Worm (Caenorhabditis elegans): ENCODE results near the gene Y73B6BL.12.
"Not testable (repeated sequence)": the region's sequence is repeated elsewhere in the genome, so short reads cannot be mapped to it uniquely, and the experiment has no call there.

Gene Y73B6BL.12

ce11 chrIV:6317357-6317756 lies at the start of gene Y73B6BL.12:
TSS of gene Y73B6BL.12 (minus strand) at chrIV:6317457.
- not testable (repeated sequence) for TF ChIP-seq F44E2.7 (GFP tag; IDR thresholded peaks at IDR 0.05); nhr-111 (GFP tag; optimal IDR thresholded peaks at IDR 0.05); zfp-2 (tag; optimal IDR thresholded peaks at IDR 0.05)

ce11 chrIV:6366032-6366431 lies 48.8 kb upstream of the Y73B6BL.12 start:
- TF ChIP-seq F44E2.7 (GFP tag; IDR thresholded peaks at IDR 0.05) (no peak), ces-1 (GFP tag; optimal IDR thresholded peaks at IDR 0.05) (peak; percentile 61), set-16 (GFP tag; IDR thresholded peaks at IDR 0.05) (no peak), tag-97 (GFP tag; IDR thresholded peaks at IDR 0.05) (no peak), php-3 (GFP tag; IDR thresholded peaks at IDR 0.05) (no peak), mxl-3 (GFP tag; optimal IDR thresholded peaks at IDR 0.05) (no peak), lin-13 (GFP tag; optimal IDR thresholded peaks at IDR 0.05) (no peak)

ce11 chrIV:6365045-6365444 lies 47.8 kb upstream of the Y73B6BL.12 start, which contains the start of gene Y73B6BL.270:
TSS of gene Y73B6BL.270 (plus strand) at chrIV:6365345.
- TF ChIP-seq zag-1 (tag; optimal IDR thresholded peaks at IDR 0.05) (no peak), ztf-7 (tag; optimal IDR thresholded peaks at IDR 0.05) (no peak), F44E2.7 (GFP tag; IDR thresholded peaks at IDR 0.05) (no peak)

ce11 chrIV:6363604-6364003 lies 46.3 kb upstream of the Y73B6BL.12 start:
- no peak for TF ChIP-seq daf-16 (GFP tag; optimal IDR thresholded peaks at IDR 0.05)
- no peak for TF ChIP-seq daf-16 (tag; optimal IDR thresholded peaks at IDR 0.05)
- no peak for TF ChIP-seq ceh-20 (GFP tag; IDR thresholded peaks at IDR 0.05)
- no peak for TF ChIP-seq spr-3 (GFP tag; optimal IDR thresholded peaks at IDR 0.05)
- TF ChIP-seq nhr-10 (tag; optimal IDR thresholded peaks at IDR 0.05), result no peak
- TF ChIP-seq php-3 (GFP tag; IDR thresholded peaks at IDR 0.05), result no peak
- no peak for TF ChIP-seq saeg-2 (GFP tag; IDR thresholded peaks at IDR 0.05)
- TF ChIP-seq F37D6.2 (tag; optimal IDR thresholded peaks at IDR 0.05), result no peak
- TF ChIP-seq aly-2 (tag; optimal IDR thresholded peaks at IDR 0.05), result no peak
- no peak for TF ChIP-seq jun-1 (tag; optimal IDR thresholded peaks at IDR 0.05)
- no peak for TF ChIP-seq mdl-1 (tag; optimal IDR thresholded peaks at IDR 0.05)
- no peak for TF ChIP-seq arid-1 (GFP tag; conservative IDR thresholded peaks at IDR 0.05)
- no peak for TF ChIP-seq egl-43 (GFP tag; IDR thresholded peaks at IDR 0.05)
- no peak for TF ChIP-seq hlh-30 (tag; optimal IDR thresholded peaks at IDR 0.05; ENCODE audit: insufficient read depth)

- TF ChIP-seq egl-27 (tag; optimal IDR thresholded peaks at IDR 0.05), result no peak
- TF ChIP-seq nhr-28 (tag; optimal IDR thresholded peaks at IDR 0.05), result no peak
- TF ChIP-seq T26A8.4 (GFP tag; IDR thresholded peaks at IDR 0.05), result no peak
- no peak for TF ChIP-seq ces-1 (GFP tag; optimal IDR thresholded peaks at IDR 0.05)
- TF ChIP-seq madf-9 (GFP tag; conservative IDR thresholded peaks at IDR 0.05), result no peak
- TF ChIP-seq cey-2 (tag; optimal IDR thresholded peaks at IDR 0.05; ENCODE audit: borderline replicate concordance, insufficient read depth), result no peak
- no peak for TF ChIP-seq nhr-76 (tag; optimal IDR thresholded peaks at IDR 0.05)
- TF ChIP-seq Y75B8A.6 (GFP tag; IDR thresholded peaks at IDR 0.05), result no peak
- no peak for TF ChIP-seq D1046.2 (GFP tag; IDR thresholded peaks at IDR 0.05)
- TF ChIP-seq nhr-102 (tag; optimal IDR thresholded peaks at IDR 0.05), result no peak
- no peak for TF ChIP-seq ceh-32 (tag; optimal IDR thresholded peaks at IDR 0.05; ENCODE audit: poor library complexity)
Measured at ce11 chrIV:6361668-6362067, 44.4 kb upstream of the Y73B6BL.12 start, which contains the start of gene Y73B6BL.47. TSS of gene Y73B6BL.47 (plus strand) at chrIV:6361968.
